Fruit fly (Drosophila melanogaster) Kc167 (cell line): ENCODE data around the gene Cap-D2.

ENCODE experiments used
- Myc ChIP-seq: fragments of >200 bp; optimal IDR thresholded peaks from 2 replicates; lab custom pipeline; 2017; ENCODE audit warnings: missing external identifiers
- Sin3A ChIP-seq: fragments of >200 bp; optimal IDR thresholded peaks from 2 replicates; lab custom pipeline; 2018; ENCODE audit warnings: missing external identifiers
- h ChIP-seq: fragments of >200 bp; optimal IDR thresholded peaks from 3 replicates; lab custom pipeline; 2018; ENCODE audit warnings: missing external identifiers
- insv ChIP-seq: fragments of >200 bp; optimal IDR thresholded peaks from 3 replicates; lab custom pipeline; 2018; ENCODE audit warnings: missing external identifiers
- psq ChIP-seq: fragments of >200 bp; optimal IDR thresholded peaks from 2 replicates; lab custom pipeline; 2017; ENCODE audit warnings: missing external identifiers
- ttk ChIP-seq: sonication (Bioruptor generic); optimal IDR thresholded peaks from 2 replicates; lab custom pipeline; 2017; ENCODE audit warnings: missing external identifiers

The Cap-D2 gene

DNA sequence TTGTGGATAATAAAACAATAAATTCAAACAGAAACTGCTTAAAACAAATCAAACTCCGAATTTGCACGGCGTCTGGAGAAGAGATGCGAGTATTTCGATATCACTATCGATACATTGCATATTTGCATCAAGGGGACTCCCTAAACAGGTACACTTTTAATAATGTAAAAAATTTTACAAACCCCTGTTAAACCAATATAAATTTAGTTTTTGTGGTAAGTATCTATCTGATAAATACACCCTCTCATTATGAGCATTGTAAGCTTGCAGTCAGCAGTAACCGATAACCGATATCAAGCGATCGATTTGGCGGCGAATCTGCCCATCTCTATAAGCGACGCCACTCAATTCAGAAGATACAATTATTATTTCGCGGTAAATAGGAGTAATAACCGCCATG lies at the start of gene Cap-D2, which contains the start of gene Bub3:
Gene Cap-D2, plus strand, starts transcription at position 319 of the 400 bp plus-strand sequence.
Gene Bub3, minus strand, starts transcription at position 89 of the 400 bp plus-strand sequence.
- no peak for TF ChIP-seq h
- no peak for TF ChIP-seq insv (lab: Kevin White, UChicago)
- TF ChIP-seq ttk = no peak
- TF ChIP-seq Myc (lab: Kevin White, UChicago) = no peak
- TF ChIP-seq psq (lab: Kevin White, UChicago) = no peak
- TF ChIP-seq Sin3A (lab: Kevin White, UChicago) = no peak

DNA sequence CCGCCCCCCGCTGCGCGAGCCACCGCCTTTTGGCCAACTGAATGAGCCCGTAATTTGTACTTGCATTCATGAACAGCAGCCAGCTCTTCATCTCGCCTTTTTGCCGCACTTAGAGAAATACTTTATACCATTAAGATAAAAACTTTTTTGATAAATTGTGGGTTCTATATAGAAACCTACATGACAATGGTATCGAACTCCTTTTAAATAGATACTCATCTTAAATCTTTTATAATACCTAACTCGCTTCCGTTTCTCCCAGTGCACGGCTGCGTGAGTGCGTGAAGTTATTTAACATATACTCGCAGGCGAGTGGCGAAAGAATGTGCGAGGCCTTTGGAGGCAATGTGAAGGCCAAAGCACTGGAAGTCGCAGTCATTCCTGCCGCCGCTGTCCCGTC lies 49.6 kb upstream of the Cap-D2 start:
- TF ChIP-seq psq (lab: Kevin White, UChicago) = no peak
- TF ChIP-seq h = no peak

DNA sequence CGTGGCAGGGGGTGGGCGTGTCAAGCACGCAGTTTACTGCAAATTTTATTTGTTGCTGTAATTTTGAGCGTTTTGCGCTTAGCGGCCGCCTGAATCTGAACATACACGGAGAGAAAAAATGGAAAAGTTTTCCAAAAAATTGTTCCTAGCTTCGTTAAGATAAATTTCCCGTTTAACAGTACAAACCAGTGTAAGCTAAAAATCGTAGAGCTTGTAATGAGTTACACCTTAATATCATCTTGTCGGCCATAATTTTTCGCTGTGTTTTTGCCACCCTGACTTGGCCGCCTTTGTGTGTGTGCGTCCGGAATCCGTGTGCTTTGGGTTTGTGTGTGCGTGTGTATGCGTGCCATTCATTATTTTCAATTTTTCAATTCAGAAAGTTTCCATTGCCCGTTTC lies 24.0 kb upstream of the Cap-D2 start:
- no peak for TF ChIP-seq ttk

DNA sequence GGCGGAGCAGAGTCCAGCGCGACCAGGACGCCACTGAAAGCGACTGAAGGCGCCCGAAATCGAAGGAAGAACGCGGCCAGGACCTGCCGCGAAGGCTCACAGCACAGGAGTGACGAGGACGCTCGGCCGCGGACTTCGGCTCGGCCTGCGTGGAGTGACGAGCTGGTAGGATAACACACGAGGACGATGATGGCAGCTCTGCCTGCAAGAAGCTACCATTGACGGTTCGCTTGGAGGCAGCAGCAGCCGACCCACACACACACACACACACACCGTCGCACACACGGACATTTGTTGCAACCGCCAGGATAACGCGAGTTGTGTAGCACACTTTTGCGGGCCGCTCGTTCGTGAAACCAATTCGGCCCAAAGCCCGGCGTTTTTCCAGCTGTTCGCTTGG lies 15.5 kb upstream of the Cap-D2 start, which contains the start of gene Dop1R2:
Gene Dop1R2, minus strand, starts transcription at position 35 of the 400 bp plus-strand sequence.
- TF ChIP-seq h (no peak), Sin3A (lab: Kevin White, UChicago) (no peak), ttk (no peak), psq (lab: Kevin White, UChicago) (no peak), Myc (lab: Kevin White, UChicago) (no peak), insv (lab: Kevin White, UChicago) (no peak)

DNA sequence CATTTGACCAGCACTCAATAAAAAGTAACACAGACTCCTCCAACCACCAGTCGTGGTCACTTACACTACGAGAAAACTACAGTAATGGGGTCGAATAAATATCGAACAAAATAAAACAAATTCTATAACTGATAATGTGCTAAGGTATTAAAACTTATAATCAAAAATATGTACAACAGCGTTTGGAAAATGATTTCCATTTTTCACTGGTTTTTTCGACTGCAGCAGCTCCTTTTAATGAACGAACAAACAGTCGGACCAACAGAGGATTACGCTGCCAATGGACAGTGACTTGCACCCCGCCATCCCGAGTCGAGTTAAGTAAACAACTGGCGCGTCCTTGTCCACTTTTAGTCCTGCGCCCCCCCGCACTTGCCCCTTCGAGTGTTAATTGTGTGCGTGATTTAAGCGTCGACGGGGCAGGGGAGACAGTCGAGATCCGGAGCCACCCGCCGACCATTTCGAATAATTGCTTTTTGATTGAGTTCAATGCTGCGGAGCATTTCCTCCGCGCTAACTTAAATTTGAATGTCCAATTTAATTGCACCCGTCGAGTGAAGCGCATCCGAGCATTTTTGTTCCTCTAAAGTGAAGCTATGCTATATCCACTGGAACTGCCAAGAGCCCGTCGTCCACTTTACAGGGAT lies 11.1 kb upstream of the Cap-D2 start, which contains the start of gene ppk21:
Gene ppk21, plus strand, starts transcription at position 597 of the 647 bp plus-strand sequence.
- TF ChIP-seq insv (lab: Kevin White, UChicago) (no peak), h (no peak), psq (lab: Kevin White, UChicago) (no peak), ttk (no peak), Sin3A (lab: Kevin White, UChicago) (no peak), Myc (lab: Kevin White, UChicago) (no peak)

DNA sequence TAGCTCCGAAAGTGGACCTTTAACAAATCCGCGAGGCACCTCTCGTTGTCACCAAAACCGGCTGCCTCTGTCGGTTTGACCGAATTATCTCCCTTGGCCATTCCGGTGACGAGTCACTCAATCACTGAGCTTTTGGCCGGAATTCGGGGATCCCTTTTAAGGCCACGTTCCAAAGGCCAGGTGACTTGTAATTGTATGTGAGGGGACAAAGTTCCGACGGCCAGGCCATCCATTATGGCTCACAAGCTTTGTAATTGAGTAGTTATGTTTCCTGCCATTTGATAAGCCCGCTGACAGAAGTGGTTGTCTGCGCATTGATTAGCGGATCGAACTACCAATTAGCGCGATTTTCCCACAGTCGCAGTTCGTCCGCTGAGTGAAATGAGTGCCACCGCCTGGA lies 6.7 kb upstream of the Cap-D2 start, which contains the start of the genes ppk20 and ppk30:
Gene ppk20, minus strand, starts transcription at position 101 of the 400 bp plus-strand sequence.
Gene ppk30, plus strand, starts transcription at position 373 of the 400 bp plus-strand sequence.
- TF ChIP-seq psq (lab: Kevin White, UChicago) = no peak
- TF ChIP-seq h = no peak
- TF ChIP-seq ttk = no peak
- no peak for TF ChIP-seq Sin3A (lab: Kevin White, UChicago)
- TF ChIP-seq Myc (lab: Kevin White, UChicago) = no peak
- TF ChIP-seq insv (lab: Kevin White, UChicago) = no peak

DNA sequence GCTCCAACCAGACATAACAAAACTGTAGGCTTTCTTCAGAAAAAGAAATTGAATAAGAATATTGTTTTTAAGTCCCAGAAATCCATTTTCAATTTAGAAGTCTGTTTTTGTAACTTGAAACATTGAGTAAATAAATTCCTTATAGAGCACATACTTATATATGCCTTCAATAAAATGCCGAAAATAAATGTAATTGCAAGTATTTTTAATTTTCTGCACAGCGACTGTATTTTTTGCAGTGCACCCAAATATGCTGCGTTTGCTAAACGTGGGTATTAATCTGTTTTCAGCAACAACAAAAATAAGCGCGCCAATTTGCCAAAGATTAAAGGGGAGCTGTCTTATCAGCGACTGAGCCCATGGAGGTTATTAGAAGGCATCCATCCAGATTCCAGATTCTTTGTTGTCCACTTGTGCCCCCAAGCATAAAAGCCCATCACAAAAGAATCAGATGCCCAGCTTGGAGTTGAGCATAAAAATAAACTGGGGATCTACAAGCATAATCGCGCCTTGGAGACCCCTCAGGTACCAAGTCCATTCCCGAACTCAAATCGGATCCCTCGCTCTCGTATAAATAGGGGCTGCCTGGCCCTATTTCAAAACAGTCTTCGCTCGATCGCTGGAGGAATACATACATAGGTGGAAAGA lies 4.3 kb upstream of the Cap-D2 start, which contains the start of gene Obp99a:
Gene Obp99a, plus strand, starts transcription at position 598 of the 648 bp plus-strand sequence.
- no peak for TF ChIP-seq insv (lab: Kevin White, UChicago)
- TF ChIP-seq h = no peak
- no peak for TF ChIP-seq Sin3A (lab: Kevin White, UChicago)
- TF ChIP-seq ttk = no peak
- TF ChIP-seq psq (lab: Kevin White, UChicago) = no peak
- no peak for TF ChIP-seq Myc (lab: Kevin White, UChicago)

DNA sequence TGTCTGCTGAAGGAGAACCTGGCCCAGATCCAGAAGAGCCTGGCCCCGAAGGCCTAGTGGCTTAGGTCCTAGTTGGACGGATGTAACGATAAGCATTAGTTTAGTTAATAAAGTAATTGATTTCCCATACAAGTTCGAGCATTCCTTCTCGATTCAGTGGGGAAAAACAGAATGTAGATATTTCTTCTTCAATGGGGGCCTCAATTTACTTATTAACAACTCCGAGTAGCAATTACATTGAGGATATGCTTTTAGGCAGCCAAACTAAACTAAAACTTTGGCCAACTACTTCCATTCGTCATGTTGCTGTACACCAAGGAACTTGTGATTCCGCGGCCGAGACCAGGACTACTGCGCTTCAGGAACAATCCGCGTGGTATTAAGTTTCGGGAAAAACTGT lies 3.3 kb upstream of the Cap-D2 start, which contains the start of gene ppk19:
Gene ppk19, plus strand, starts transcription at position 301 of the 400 bp plus-strand sequence.
- TF ChIP-seq Sin3A (lab: Kevin White, UChicago) = no peak
- no peak for TF ChIP-seq Myc (lab: Kevin White, UChicago)
- TF ChIP-seq insv (lab: Kevin White, UChicago) = no peak
- TF ChIP-seq psq (lab: Kevin White, UChicago) = no peak
- TF ChIP-seq h = no peak
- TF ChIP-seq ttk = no peak

DNA sequence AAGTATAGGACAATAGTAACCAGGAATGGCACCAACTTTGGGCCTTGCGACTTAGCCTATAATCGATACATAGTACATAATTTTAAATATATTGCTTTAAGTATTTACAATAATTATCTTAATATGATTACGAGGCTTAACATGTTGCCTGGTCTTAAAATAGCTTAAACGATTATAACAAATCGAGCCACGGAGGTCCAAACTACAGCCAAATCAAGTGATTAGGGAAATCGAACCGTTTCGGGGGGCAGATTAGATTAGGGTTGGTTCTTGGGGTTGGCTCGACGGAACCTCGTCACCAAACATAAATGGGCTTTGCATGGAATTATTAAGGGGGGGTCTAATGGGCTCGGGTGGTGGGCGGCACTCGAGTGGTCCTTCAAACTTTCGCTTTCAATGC lies 5.8 kb downstream of the Cap-D2 start:
- TF ChIP-seq psq (lab: Kevin White, UChicago) (no peak), ttk (no peak), h (no peak), insv (lab: Kevin White, UChicago) (no peak)

DNA sequence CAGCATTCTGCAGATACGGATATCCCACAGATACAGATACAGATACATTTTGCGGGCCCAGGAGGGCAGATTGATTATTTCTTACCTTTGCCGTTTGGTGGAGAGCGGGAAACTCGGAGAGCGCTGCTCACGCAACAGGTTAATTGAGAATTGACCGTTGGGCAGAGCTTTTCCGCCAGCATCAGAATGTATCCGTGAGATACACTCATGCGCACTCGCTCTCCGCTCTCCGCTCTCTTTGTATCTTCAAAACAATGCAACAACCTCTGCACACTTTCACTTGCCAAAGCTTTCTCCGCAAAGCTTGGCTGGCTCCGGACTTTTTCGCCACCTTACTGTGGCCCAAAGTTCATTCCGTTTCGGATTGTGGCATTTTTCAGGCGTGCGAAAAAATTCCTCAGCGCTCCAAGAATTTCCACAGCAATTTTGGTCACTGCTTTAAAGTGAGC lies 6.7 kb downstream of the Cap-D2 start, which contains the start of the genes CG7582 and Gycalpha99B:
Gene CG7582, minus strand, starts transcription at position 127 of the 449 bp plus-strand sequence.
Gene Gycalpha99B, plus strand, starts transcription at position 352 of the 449 bp plus-strand sequence.
- TF ChIP-seq insv (lab: Kevin White, UChicago) (no peak), ttk (no peak)

DNA sequence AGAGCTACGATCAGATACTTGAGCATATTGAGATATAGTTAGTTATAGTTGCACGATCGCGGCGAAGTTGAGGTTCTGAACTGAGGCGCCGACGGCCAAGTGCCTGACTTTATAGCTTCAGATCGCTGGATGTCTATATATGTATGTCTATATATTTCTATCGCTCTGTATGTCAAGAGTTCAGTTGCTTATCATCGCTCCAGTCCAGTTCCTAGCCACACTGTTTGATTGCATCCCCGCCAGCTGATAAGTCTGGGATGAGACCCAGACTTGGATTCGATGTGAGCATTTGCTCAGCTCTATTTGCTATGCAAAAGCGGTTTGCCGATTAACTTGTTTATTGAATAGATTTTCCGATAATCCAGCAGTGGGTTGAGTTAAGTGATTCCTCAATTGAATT lies 11.2 kb downstream of the Cap-D2 start:
- TF ChIP-seq psq (lab: Kevin White, UChicago) (no peak), h (no peak), insv (lab: Kevin White, UChicago) (no peak), Sin3A (lab: Kevin White, UChicago) (no peak), Myc (lab: Kevin White, UChicago) (no peak), ttk (no peak)

DNA sequence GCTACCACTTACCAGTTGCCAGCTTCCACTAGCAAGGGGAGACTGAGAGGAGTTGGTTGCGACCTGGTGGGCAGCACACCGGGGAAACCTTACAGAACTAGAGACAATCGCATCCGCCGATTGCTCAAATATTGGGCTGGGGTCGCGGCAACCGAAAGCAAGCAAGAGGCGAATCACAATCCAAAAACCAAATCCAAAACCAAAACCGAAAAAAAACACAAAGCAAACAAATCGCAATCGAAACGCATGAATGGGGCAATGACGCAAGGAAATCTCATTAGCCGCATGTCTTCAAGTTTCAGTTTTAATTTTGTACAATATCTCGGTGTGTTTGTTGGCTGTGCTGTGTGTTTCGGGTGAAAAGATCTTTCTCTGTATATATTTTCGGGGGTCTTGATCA lies 13.8 kb downstream of the Cap-D2 start, which contains the start of gene Obp99c:
Gene Obp99c, minus strand, starts transcription at position 101 of the 400 bp plus-strand sequence.
- TF ChIP-seq h = no peak
- no peak for TF ChIP-seq psq (lab: Kevin White, UChicago)
- TF ChIP-seq insv (lab: Kevin White, UChicago) = no peak
- no peak for TF ChIP-seq Sin3A (lab: Kevin White, UChicago)
